Fruit fly (Drosophila melanogaster): ENCODE measurements around the gene CG15369.

- TF ChIP-seq CTCF (optimal IDR thresholded peaks at IDR 0.05) (no peak), CG8478 (optimal IDR thresholded peaks at IDR 0.05) (no peak)
Measured at dm6 chrX:9210787-9211186, 5.9 kb upstream of the CG15369 start, which contains the start of gene SmydA-9.
